Worm (Caenorhabditis elegans) whole organism, mixed stage, embryonic: ENCODE measurements around the gene col-185.

Experiments used
- bed-3 ChIP-seq: fragments of 200-800 bp; sonication (Bioruptor generic); optimal IDR thresholded peaks from 3 replicates; lab custom pipeline; 2018; ENCODE audit warnings: mild to moderate bottlenecking, missing genetic modification characterization, moderate library complexity, missing compliant biosample characterization
- elt-3 ChIP-seq: fragments of 150-350 bp; optimal IDR thresholded peaks from 2 replicates; lab custom pipeline; 2014; ENCODE audit warnings: missing biosample characterization, missing genetic modification characterization

ce11 chrX:13506493-13506892 lies 4.4 kb downstream of the col-185 start:
- TF ChIP-seq bed-3 (GFP tag; lab: Kevin White, UChicago), result no peak
- no peak for TF ChIP-seq elt-3 (tag; lab: Kevin White, UChicago)
